Fruit fly (Drosophila melanogaster) Kc167 (cell line): ENCODE measurements around the gene CG33099.

ENCODE experiments used
- Myc ChIP-seq: fragments of >200 bp; optimal IDR thresholded peaks from 2 replicates; lab custom pipeline; 2017; ENCODE audit warnings: missing external identifiers
- Sin3A ChIP-seq: fragments of >200 bp; optimal IDR thresholded peaks from 2 replicates; lab custom pipeline; 2018; ENCODE audit warnings: missing external identifiers
- insv ChIP-seq: fragments of >200 bp; optimal IDR thresholded peaks from 3 replicates; lab custom pipeline; 2018; ENCODE audit warnings: missing external identifiers
- psq ChIP-seq: fragments of >200 bp; optimal IDR thresholded peaks from 2 replicates; lab custom pipeline; 2017; ENCODE audit warnings: missing external identifiers
- ttk ChIP-seq: sonication (Bioruptor generic); optimal IDR thresholded peaks from 2 replicates; lab custom pipeline; 2017; ENCODE audit warnings: missing external identifiers

dm6 chr3R:22550306-22550812, 20.0 kb upstream of the CG33099 start, which contains the start of gene bond:
- TF ChIP-seq Myc (no peak), insv (no peak), Sin3A (no peak), ttk (lab: Kevin White, UChicago) (no peak), psq (lab: Kevin White, UChicago) (no peak)
